Worm (Caenorhabditis elegans): ENCODE results near the gene T04B8.1.

DNA sequence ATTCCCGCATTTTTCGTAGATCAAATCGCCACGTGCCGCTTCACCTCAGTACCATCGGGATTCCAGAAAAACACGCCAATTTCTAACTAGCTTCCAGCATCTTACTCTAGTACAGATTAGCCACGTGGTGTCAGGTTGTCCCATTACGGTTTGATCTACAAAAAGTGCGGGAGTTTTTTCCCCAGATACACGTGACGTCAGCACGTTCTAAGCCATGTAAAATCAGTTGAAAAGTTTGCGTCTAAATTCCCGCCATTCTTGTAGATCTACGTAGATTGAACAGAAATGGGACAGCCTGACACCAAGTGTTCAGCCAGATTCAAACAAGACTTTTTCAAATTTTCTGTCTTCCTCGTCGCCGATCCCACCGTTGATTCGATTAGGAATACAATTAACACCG, 44.5 kb downstream of the T04B8.1 start, which contains the start of gene T02H6.9:
- TF ChIP-seq klf-2 (GFP tag; conservative IDR thresholded peaks at IDR 0.05) (no peak), flt-1 (GFP tag; IDR thresholded peaks at IDR 0.05) (no peak), cog-1 (tag; optimal IDR thresholded peaks at IDR 0.05) (no peak), tab-1 (GFP tag; IDR thresholded peaks at IDR 0.05) (no peak), med-1 (GFP tag; optimal IDR thresholded peaks at IDR 0.05; ENCODE audit: insufficient read depth) (no peak), ztf-29 (GFP tag; IDR thresholded peaks at IDR 0.05) (no peak), ztf-23 (GFP tag; IDR thresholded peaks at IDR 0.05) (no peak)

Data from whole organism, midembryonic.